Fruit fly (Drosophila melanogaster) whole organism: ENCODE data around the gene CG3841.

Experiments used
- Dll ChIP-seq: fragments of >200 bp; optimal IDR thresholded peaks from 2 replicates; lab custom pipeline; 2017
- EcR ChIP-seq, 2 experiments: fragments of >200 bp; optimal IDR thresholded peaks; 2 replicates each; lab custom pipeline; 2017; ENCODE audit warnings: missing biosample characterization in 2 of 2, missing genetic modification characterization in 2 of 2, missing genetic modification reagents in 2 of 2
- pan ChIP-seq: fragments of >200 bp; optimal IDR thresholded peaks from 2 replicates; lab custom pipeline; 2017
- psq ChIP-seq: fragments of >200 bp; optimal IDR thresholded peaks from 2 replicates; lab custom pipeline; 2017

- TF ChIP-seq psq (lab: Kevin White, UChicago) (no peak), Dll (lab: Kevin White, UChicago) (no peak), pan (lab: Kevin White, UChicago) (no peak), EcR (GFP tag; optimal IDR thresholded peaks at IDR 0.05; lab: Kevin White, UChicago) (no peak)
Observed at dm6 chr2L:9569131-9569530, 20.1 kb upstream of the CG3841 start.
